Worm (Caenorhabditis elegans): ENCODE measurements around the gene W04G3.7.
A peak's percentile ranks its signal among the peaks of the same experiment; 100 is the strongest.

The W04G3.7 gene

DNA sequence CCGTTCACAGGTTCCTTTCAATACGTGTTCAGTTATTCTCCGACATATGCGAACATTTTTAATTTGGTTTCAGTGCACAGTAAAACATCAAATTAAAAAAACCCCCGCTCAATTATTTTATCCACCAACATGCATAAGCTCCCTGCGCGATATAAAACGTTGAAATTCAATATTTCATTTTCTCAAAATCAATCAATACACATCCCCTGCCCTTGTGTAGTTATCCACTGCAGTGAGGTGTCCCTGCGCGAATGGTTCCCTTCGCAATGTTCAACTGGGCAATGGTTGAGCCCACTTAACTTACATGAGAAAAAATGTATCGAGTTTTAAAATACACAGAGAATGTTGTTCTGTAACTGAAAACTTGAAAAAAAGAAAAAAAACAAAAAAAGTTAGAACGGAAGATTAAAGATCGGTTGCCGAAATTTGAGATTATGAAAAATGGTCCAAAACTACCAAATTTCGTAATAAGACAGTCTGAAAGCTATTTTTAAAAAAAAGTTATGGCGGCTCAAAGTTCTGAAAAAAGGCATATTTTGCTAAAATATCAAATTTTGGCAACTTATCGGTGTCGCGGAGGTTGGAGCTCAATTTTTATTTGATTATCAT lies 9.0 kb upstream of the W04G3.7 start:
- peak; percentile 97 for TF ChIP-seq unc-62 (GFP tag; optimal IDR thresholded peaks at IDR 0.05)
- peak; percentile 19 for TF ChIP-seq tbx-8 (GFP tag; optimal IDR thresholded peaks at IDR 0.05)
- TF ChIP-seq lsy-2 (tag; optimal IDR thresholded peaks at IDR 0.05) = peak; percentile 91
- TF ChIP-seq bed-3 (GFP tag; optimal IDR thresholded peaks at IDR 0.05) = peak; percentile 30
- TF ChIP-seq mep-1 (tag; optimal IDR thresholded peaks at IDR 0.05) = peak; percentile 99
- TF ChIP-seq nhr-76 (tag; optimal IDR thresholded peaks at IDR 0.05) = peak; percentile 53
- TF ChIP-seq nhr-12 (tag; optimal IDR thresholded peaks at IDR 0.05) = peak; percentile 100
- TF ChIP-seq flh-1 (GFP tag; optimal IDR thresholded peaks at IDR 0.05) = no peak
- TF ChIP-seq lin-13 (tag; optimal IDR thresholded peaks at IDR 0.05) = peak; percentile 94
- peak; percentile 98 for TF ChIP-seq drap-1 (GFP tag; optimal IDR thresholded peaks at IDR 0.05)
- TF ChIP-seq lin-32 (GFP tag; optimal IDR thresholded peaks at IDR 0.05) = peak; percentile 83
- peak; percentile 73 for TF ChIP-seq elt-1 (tag; optimal IDR thresholded peaks at IDR 0.05; ENCODE audit: borderline replicate concordance, insufficient read depth)
- TF ChIP-seq ceh-39 (tag; optimal IDR thresholded peaks at IDR 0.05) = peak; percentile 91
- peak; percentile 82 for TF ChIP-seq M03D4.4 (tag; optimal IDR thresholded peaks at IDR 0.05)
- TF ChIP-seq nhr-237 (tag; optimal IDR thresholded peaks at IDR 0.05) = peak; percentile 100
- TF ChIP-seq nhr-2 (tag; optimal IDR thresholded peaks at IDR 0.05) = peak; percentile 73
- TF ChIP-seq sptf-1 (tag; optimal IDR thresholded peaks at IDR 0.05) = peak; percentile 93
- peak; percentile 99 for TF ChIP-seq pha-4 (tag; optimal IDR thresholded peaks at IDR 0.05)
- TF ChIP-seq ztf-11 (tag; optimal IDR thresholded peaks at IDR 0.05) = peak; percentile 98
- TF ChIP-seq hlh-1 (tag; optimal IDR thresholded peaks at IDR 0.05) = peak; percentile 92
- TF ChIP-seq mab-5 (tag; optimal IDR thresholded peaks at IDR 0.05) = peak; percentile 93
- peak; percentile 94 for TF ChIP-seq unc-39 (tag; optimal IDR thresholded peaks at IDR 0.05)
- TF ChIP-seq cnd-1 (tag; optimal IDR thresholded peaks at IDR 0.05) = peak; percentile 93
- TF ChIP-seq mls-2 (tag; optimal IDR thresholded peaks at IDR 0.05) = peak; percentile 93
- TF ChIP-seq nhr-28 (tag; optimal IDR thresholded peaks at IDR 0.05) = peak; percentile 79
- TF ChIP-seq unc-120 (tag; optimal IDR thresholded peaks at IDR 0.05; ENCODE audit: poor library complexity, severe bottlenecking) = peak; percentile 82
- TF ChIP-seq snpc-4 (tag; optimal IDR thresholded peaks at IDR 0.05) = no peak
- peak; percentile 96 for TF ChIP-seq elt-3 (tag; optimal IDR thresholded peaks at IDR 0.05)
- no peak for TF ChIP-seq sem-2 (GFP tag; optimal IDR thresholded peaks at IDR 0.05)
- TF ChIP-seq ham-2 (GFP tag; optimal IDR thresholded peaks at IDR 0.05) = no peak
- TF ChIP-seq blmp-1 (tag; optimal IDR thresholded peaks at IDR 0.05) = peak; percentile 58
- peak; percentile 99 for TF ChIP-seq ces-1 (GFP tag; optimal IDR thresholded peaks at IDR 0.05)
- peak; percentile 11 for TF ChIP-seq ceh-43 (GFP tag; optimal IDR thresholded peaks at IDR 0.05)
- no peak for TF ChIP-seq zip-8 (tag; optimal IDR thresholded peaks at IDR 0.05)
- peak; percentile 65 for TF ChIP-seq ceh-83 (GFP tag; optimal IDR thresholded peaks at IDR 0.05)

DNA sequence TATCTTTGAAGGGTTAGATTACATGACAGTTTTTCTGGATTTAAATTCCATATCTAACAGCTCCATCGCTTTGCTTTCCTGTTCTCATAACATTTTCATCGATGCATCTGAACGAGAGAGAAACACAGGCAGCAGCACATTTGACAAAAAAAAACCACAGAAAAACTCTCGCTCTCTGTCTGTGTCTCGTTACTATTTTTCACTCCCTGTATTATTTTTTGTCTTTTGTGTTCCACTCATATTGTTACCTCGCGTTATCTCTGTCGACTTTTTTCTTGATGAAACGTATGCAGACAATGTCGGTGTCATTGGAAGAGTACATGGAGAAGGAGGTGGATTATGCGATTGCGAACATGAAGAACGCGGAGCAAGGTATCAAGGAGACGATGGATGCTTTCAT lies 3.9 kb upstream of the W04G3.7 start, which contains the start of gene W04G3.11:
Gene W04G3.11, plus strand, starts transcription at position 244 of the 400 bp plus-strand sequence.
- TF ChIP-seq nhr-28 (tag; optimal IDR thresholded peaks at IDR 0.05) (no peak), ceh-83 (GFP tag; optimal IDR thresholded peaks at IDR 0.05) (no peak), zip-8 (tag; optimal IDR thresholded peaks at IDR 0.05) (no peak), mep-1 (tag; optimal IDR thresholded peaks at IDR 0.05) (no peak), nhr-237 (tag; optimal IDR thresholded peaks at IDR 0.05) (no peak), elt-1 (tag; optimal IDR thresholded peaks at IDR 0.05; ENCODE audit: borderline replicate concordance, insufficient read depth) (no peak), unc-62 (GFP tag; optimal IDR thresholded peaks at IDR 0.05) (no peak), ceh-43 (GFP tag; optimal IDR thresholded peaks at IDR 0.05) (no peak), elt-3 (tag; optimal IDR thresholded peaks at IDR 0.05) (no peak), M03D4.4 (tag; optimal IDR thresholded peaks at IDR 0.05) (no peak), snpc-4 (tag; optimal IDR thresholded peaks at IDR 0.05) (no peak)

DNA sequence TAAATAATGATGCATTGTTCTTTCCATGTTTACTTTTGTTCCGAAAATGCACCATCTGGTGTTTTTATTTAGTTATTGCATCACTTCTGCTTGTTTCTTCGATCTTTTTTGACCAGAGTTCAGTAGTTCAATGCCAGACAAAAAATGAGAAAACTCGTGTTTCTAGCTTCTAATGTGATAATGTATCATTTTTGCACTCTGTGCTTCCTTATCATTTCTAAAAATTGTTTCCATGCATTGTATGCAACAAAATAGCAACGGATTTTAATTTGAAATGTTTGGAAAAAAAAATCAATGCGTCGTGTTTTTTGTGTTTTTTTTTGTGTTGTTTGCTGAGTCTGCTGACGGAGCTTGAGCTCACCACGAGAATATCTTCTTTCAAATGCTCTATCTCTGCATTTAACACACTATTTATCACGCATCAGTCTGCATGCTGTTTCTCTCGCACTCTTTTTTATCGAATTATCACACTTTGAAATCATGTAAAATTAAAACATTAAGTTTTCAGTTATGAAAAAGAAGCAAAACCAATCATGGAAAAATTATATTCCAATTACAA lies 4.8 kb downstream of the W04G3.7 start, which contains the start of gene sulp-7:
Gene sulp-7, plus strand, starts transcription at position 509 of the 559 bp plus-strand sequence.
- TF ChIP-seq mls-2 (tag; optimal IDR thresholded peaks at IDR 0.05) = no peak
- no peak for TF ChIP-seq sem-2 (GFP tag; optimal IDR thresholded peaks at IDR 0.05)
- no peak for TF ChIP-seq nhr-76 (tag; optimal IDR thresholded peaks at IDR 0.05)
- TF ChIP-seq ham-2 (GFP tag; optimal IDR thresholded peaks at IDR 0.05) = no peak
- no peak for TF ChIP-seq elt-1 (tag; optimal IDR thresholded peaks at IDR 0.05; ENCODE audit: borderline replicate concordance, insufficient read depth)
- no peak for TF ChIP-seq ces-1 (GFP tag; optimal IDR thresholded peaks at IDR 0.05)
- TF ChIP-seq unc-62 (GFP tag; optimal IDR thresholded peaks at IDR 0.05) = no peak
- no peak for TF ChIP-seq bed-3 (GFP tag; optimal IDR thresholded peaks at IDR 0.05)
- no peak for TF ChIP-seq nhr-2 (tag; optimal IDR thresholded peaks at IDR 0.05)
- TF ChIP-seq drap-1 (GFP tag; optimal IDR thresholded peaks at IDR 0.05) = no peak
- TF ChIP-seq cnd-1 (tag; optimal IDR thresholded peaks at IDR 0.05) = no peak
- no peak for TF ChIP-seq snpc-4 (tag; optimal IDR thresholded peaks at IDR 0.05)
- TF ChIP-seq elt-3 (tag; optimal IDR thresholded peaks at IDR 0.05) = no peak
- no peak for TF ChIP-seq zip-8 (tag; optimal IDR thresholded peaks at IDR 0.05)
- no peak for TF ChIP-seq blmp-1 (tag; optimal IDR thresholded peaks at IDR 0.05)
- no peak for TF ChIP-seq M03D4.4 (tag; optimal IDR thresholded peaks at IDR 0.05)
- no peak for TF ChIP-seq mep-1 (tag; optimal IDR thresholded peaks at IDR 0.05)
- no peak for TF ChIP-seq ceh-83 (GFP tag; optimal IDR thresholded peaks at IDR 0.05)
- TF ChIP-seq unc-120 (tag; optimal IDR thresholded peaks at IDR 0.05; ENCODE audit: poor library complexity, severe bottlenecking) = no peak
- TF ChIP-seq ztf-11 (tag; optimal IDR thresholded peaks at IDR 0.05) = no peak
